Worm (Caenorhabditis elegans) whole organism, L4 larva: Measurements from ENCODE around the gene C46A5.4.

Experiments used
- F26F4.8 ChIP-seq: fragments of 200-800 bp; sonication (Bioruptor generic); conservative IDR thresholded peaks from 2 replicates; pipeline ENCODE4 v1.3.6; 2022; ENCODE audit warnings: missing genetic modification characterization, missing compliant biosample characterization
- R02D3.7 ChIP-seq: fragments of 150-350 bp; sonication (generic microtip); optimal IDR thresholded peaks from 3 replicates; lab custom pipeline; 2014; ENCODE audit warnings: missing biosample characterization, missing genetic modification characterization
- Y5F2A.4 ChIP-seq: fragments of 200-800 bp; sonication (Bioruptor generic); optimal IDR thresholded peaks from 2 replicates; lab custom pipeline; 2018; ENCODE audit warnings: mild to moderate bottlenecking, missing genetic modification characterization, missing compliant biosample characterization
- Y75B8A.6 ChIP-seq: fragments of 200-800 bp; sonication (Bioruptor generic); IDR thresholded peaks from 2 replicates; pipeline ENCODE4 v1.3.6; 2022; ENCODE audit warnings: missing genetic modification reagents, missing genetic modification characterization, missing compliant biosample characterization
- aha-1 ChIP-seq: fragments of 150-350 bp; peaks from one replicate; lab custom pipeline; 2014; ENCODE audit warnings: missing biosample characterization, missing genetic modification characterization
- ceh-20 ChIP-seq: fragments of 200-800 bp; sonication (Bioruptor generic); IDR thresholded peaks from 2 replicates; pipeline ENCODE4 v1.3.6; 2022; ENCODE audit warnings: missing genetic modification reagents, missing genetic modification characterization, missing compliant biosample characterization
- ceh-32 ChIP-seq: sonication (generic microtip); optimal IDR thresholded peaks from 2 replicates; lab custom pipeline; 2016; ENCODE audit warnings: mild to moderate bottlenecking, missing genetic modification characterization, missing compliant biosample characterization; ENCODE audit not compliant: poor library complexity
- ceh-44 ChIP-seq: fragments of 200-800 bp; sonication (Bioruptor generic); IDR thresholded peaks from 2 replicates; pipeline ENCODE4 v1.3.6; 2022; ENCODE audit warnings: missing genetic modification reagents, missing genetic modification characterization, missing compliant biosample characterization
- ces-1 ChIP-seq: fragments of 150-350 bp; sonication (generic microtip); optimal IDR thresholded peaks from 4 replicates; lab custom pipeline; 2014; ENCODE audit warnings: missing biosample characterization, missing genetic modification reagents, missing genetic modification characterization
- daf-12 ChIP-seq: fragments of 150-350 bp; optimal IDR thresholded peaks from 2 replicates; lab custom pipeline; 2014; ENCODE audit warnings: missing biosample characterization, missing genetic modification reagents, missing genetic modification characterization
- daf-16 ChIP-seq, 3 experiments: sonication (generic microtip); optimal IDR thresholded peaks; 2 replicates each; lab custom pipeline; 2016 to 2017; ENCODE audit warnings: missing genetic modification characterization in 3 of 3, missing genetic modification reagents in 3 of 3, mild to moderate bottlenecking in 2 of 3, missing compliant biosample characterization in 2 of 3, missing biosample characterization in 1 of 3, moderate library complexity in 1 of 3
- daf-19 ChIP-seq: fragments of 200-800 bp; sonication (Bioruptor generic); conservative IDR thresholded peaks from 2 replicates; pipeline ENCODE4 v1.3.6; 2022; ENCODE audit warnings: missing genetic modification characterization, missing compliant biosample characterization
- dmd-6 ChIP-seq: fragments of 200-800 bp; sonication (Bioruptor generic); IDR thresholded peaks from 2 replicates; pipeline ENCODE4 v1.3.6; 2022; ENCODE audit warnings: missing genetic modification reagents, missing genetic modification characterization, missing compliant biosample characterization
- duxl-1 ChIP-seq: sonication (generic microtip); optimal IDR thresholded peaks from 2 replicates; lab custom pipeline; 2016; ENCODE audit warnings: mild to moderate bottlenecking, missing genetic modification characterization, moderate library complexity, missing compliant biosample characterization; ENCODE audit not compliant: poor library complexity
- egl-43 ChIP-seq: fragments of 200-800 bp; sonication (Bioruptor generic); IDR thresholded peaks from 2 replicates; pipeline ENCODE4 v1.3.6; 2022; ENCODE audit warnings: missing genetic modification reagents, missing genetic modification characterization, missing compliant biosample characterization
- gei-8 ChIP-seq: fragments of 200-800 bp; sonication (Bioruptor generic); optimal IDR thresholded peaks from 2 replicates; lab custom pipeline; 2018; ENCODE audit warnings: mild to moderate bottlenecking, missing genetic modification characterization, missing compliant biosample characterization
- jun-1 ChIP-seq: fragments of 150-350 bp; optimal IDR thresholded peaks from 2 replicates; lab custom pipeline; 2014; ENCODE audit warnings: missing biosample characterization, missing genetic modification reagents, missing genetic modification characterization
- lin-1 ChIP-seq: fragments of 200-800 bp; sonication (Bioruptor generic); IDR thresholded peaks from 2 replicates; pipeline ENCODE4 v1.3.6; 2022; ENCODE audit warnings: missing genetic modification reagents, missing genetic modification characterization, missing compliant biosample characterization
- nhr-10 ChIP-seq: fragments of 150-350 bp; optimal IDR thresholded peaks from 2 replicates; lab custom pipeline; 2014; ENCODE audit warnings: missing biosample characterization, missing genetic modification characterization
- nhr-237 ChIP-seq: sonication (generic microtip); optimal IDR thresholded peaks from 2 replicates; lab custom pipeline; 2017; ENCODE audit warnings: missing biosample characterization, missing genetic modification characterization
- nhr-28 ChIP-seq: fragments of 150-350 bp; optimal IDR thresholded peaks from 2 replicates; lab custom pipeline; 2014; ENCODE audit warnings: missing biosample characterization, missing genetic modification characterization
- nhr-41 ChIP-seq: fragments of 200-800 bp; sonication (Bioruptor generic); IDR thresholded peaks from 2 replicates; pipeline ENCODE4 v1.3.6; 2022; ENCODE audit warnings: missing genetic modification reagents, missing genetic modification characterization, missing compliant biosample characterization
- php-3 ChIP-seq: fragments of 200-800 bp; sonication (Bioruptor generic); IDR thresholded peaks from 2 replicates; pipeline ENCODE4 v1.3.6; 2022; ENCODE audit warnings: missing genetic modification reagents, missing genetic modification characterization, missing compliant biosample characterization
- pqm-1 ChIP-seq: sonication (generic microtip); optimal IDR thresholded peaks from 2 replicates; lab custom pipeline; 2017; ENCODE audit warnings: missing biosample characterization, missing genetic modification characterization
- unc-39 ChIP-seq: sonication (generic microtip); optimal IDR thresholded peaks from 2 replicates; lab custom pipeline; 2017; ENCODE audit warnings: missing biosample characterization, missing genetic modification characterization
- zip-2 ChIP-seq: fragments of 150-350 bp; optimal IDR thresholded peaks from 2 replicates; lab custom pipeline; 2014; ENCODE audit warnings: missing biosample characterization, missing genetic modification characterization
- ztf-11 ChIP-seq: fragments of 150-350 bp; optimal IDR thresholded peaks from 2 replicates; lab custom pipeline; 2014; ENCODE audit warnings: missing biosample characterization, missing genetic modification characterization
- ztf-7 ChIP-seq: fragments of 150-350 bp; optimal IDR thresholded peaks from 2 replicates; lab custom pipeline; 2014; ENCODE audit warnings: missing biosample characterization, missing genetic modification characterization

The C46A5.4 gene

DNA sequence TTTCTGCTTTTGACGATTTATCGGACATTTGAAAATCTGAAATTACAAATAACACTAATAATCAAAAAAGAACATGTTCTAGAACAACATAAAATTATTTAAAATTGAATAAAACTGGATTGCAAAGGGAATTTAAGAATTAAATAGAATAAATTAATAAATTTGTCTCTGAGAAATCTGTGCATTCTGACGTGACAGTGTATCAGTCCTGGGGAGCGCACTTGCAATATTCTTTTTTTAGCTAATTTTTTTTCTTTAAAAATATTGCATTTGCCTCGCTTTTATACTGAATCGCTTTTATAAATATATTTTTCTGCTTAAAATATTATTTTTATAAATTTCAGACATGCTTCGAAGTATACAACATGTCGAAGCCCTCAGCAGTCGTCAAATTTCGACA, 47.4 kb downstream of the C46A5.4 start, which contains the start of the genes mrpl-1, emc-6 and mrps-24 (continued):
- no peak for TF ChIP-seq lin-1 (GFP tag; lab: Robert Waterston, UW)
- TF ChIP-seq, all 104 proteins: peak for 18

DNA sequence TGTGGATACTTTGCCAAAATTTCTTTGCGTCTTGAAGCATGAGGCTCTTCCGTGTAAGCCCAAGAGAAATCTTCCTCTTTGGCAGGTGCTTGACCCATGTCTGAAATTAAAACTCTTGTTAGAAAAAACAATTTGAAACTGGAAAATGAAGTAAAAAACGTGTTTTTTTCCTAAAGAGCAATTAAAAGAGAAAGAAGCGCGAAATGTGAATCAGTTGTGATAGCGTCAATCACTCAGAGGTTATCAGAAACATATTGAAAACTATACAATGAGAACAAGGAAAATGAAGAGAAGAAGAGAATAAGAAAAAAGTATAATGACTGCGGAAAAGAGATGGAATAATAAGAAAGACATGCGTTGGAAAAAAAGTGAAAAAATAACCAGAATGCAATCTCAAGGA, 50.3 kb downstream of the C46A5.4 start, which contains the start of gene F33D4.4:
Gene F33D4.4 (minus strand): TSS at position 101 of the 400 bp plus-strand sequence.
- no peak for TF ChIP-seq aha-1 (tag; lab: Kevin White, UChicago)
- no peak for TF ChIP-seq pqm-1 (tag; lab: Kevin White, UChicago)
- TF ChIP-seq zip-2 (tag; lab: Kevin White, UChicago) = no peak
- no peak for TF ChIP-seq ces-1
- no peak for TF ChIP-seq R02D3.7 (tag; lab: Kevin White, UChicago)
- no peak for TF ChIP-seq nhr-10 (tag; lab: Kevin White, UChicago)
- TF ChIP-seq dmd-6 (GFP tag; lab: Robert Waterston, UW) = 0 out of 2 replicates have a peak, but pooled peaks have one; percentile 12
- no peak for TF ChIP-seq ceh-20
- no peak for TF ChIP-seq nhr-237 (tag; lab: Kevin White, UChicago)
- no peak for TF ChIP-seq ztf-11
- no peak for TF ChIP-seq Y75B8A.6 (GFP tag; lab: Robert Waterston, UW)
- TF ChIP-seq daf-16 (GFP tag; optimal IDR thresholded peaks at IDR 0.05; lab: Kevin White, UChicago) = no peak
- no peak for TF ChIP-seq daf-16 (tag; optimal IDR thresholded peaks at IDR 0.05; lab: Kevin White, UChicago)
- no peak for TF ChIP-seq unc-39
- no peak for TF ChIP-seq Y5F2A.4 (GFP tag; lab: Kevin White, UChicago)
- TF ChIP-seq F26F4.8 = no peak
- TF ChIP-seq egl-43 (GFP tag; lab: Robert Waterston, UW) = no peak
- TF ChIP-seq ceh-32 (tag; lab: Kevin White, UChicago) = no peak
- peak; percentile 55 for TF ChIP-seq nhr-28 (tag; lab: Kevin White, UChicago)

DNA sequence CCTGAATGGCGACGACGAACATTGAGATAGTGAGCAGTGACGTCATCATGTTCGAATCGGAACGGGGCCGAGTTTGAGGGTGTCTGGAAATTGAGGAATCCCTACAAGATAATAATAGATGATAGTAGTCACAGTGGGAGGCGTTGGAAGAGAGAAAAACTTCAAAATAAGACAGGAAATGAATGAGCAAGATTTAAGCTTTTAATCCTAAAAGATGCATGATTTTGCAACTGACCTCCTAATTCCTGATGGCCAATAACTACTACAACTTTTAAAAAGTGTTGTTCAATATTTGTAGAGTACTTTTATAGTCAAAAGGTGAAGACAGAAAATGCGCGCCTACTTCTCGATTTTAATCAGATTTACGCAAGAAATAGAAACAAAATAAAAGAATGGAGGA, 58.8 kb downstream of the C46A5.4 start, which contains the start of gene flp-13:
Gene flp-13 (minus strand): TSS at position 101 of the 400 bp plus-strand sequence.
- no peak for TF ChIP-seq ztf-7 (tag; lab: Kevin White, UChicago)
- TF ChIP-seq duxl-1 (tag; lab: Kevin White, UChicago) = no peak
- TF ChIP-seq Y5F2A.4 (GFP tag; lab: Kevin White, UChicago) = no peak
- TF ChIP-seq jun-1 = no peak
- no peak for TF ChIP-seq daf-12 (tag; lab: Kevin White, UChicago)
- no peak for TF ChIP-seq php-3 (GFP tag; lab: Robert Waterston, UW)
- TF ChIP-seq daf-19 (GFP tag; lab: Robert Waterston, UW) = no peak
- TF ChIP-seq egl-43 (GFP tag; lab: Robert Waterston, UW) = no peak
- no peak for TF ChIP-seq ceh-44
- TF ChIP-seq nhr-41 = no peak
- no peak for TF ChIP-seq gei-8
- TF ChIP-seq, all 104 proteins: peak for 0
